Fruit fly (Drosophila melanogaster): ENCODE data around the gene CG43850.

- TF ChIP-seq CG8478 (optimal IDR thresholded peaks at IDR 0.05) (no peak), CTCF (optimal IDR thresholded peaks at IDR 0.05) (no peak)
These were observed 43.9 kb downstream of the CG43850 start, which contains the start of gene CG42810 for dm6 chr2L:13458991-13459731.

Data from S2 (cell line).